Fruit fly (Drosophila melanogaster): Measurements from ENCODE around the gene CG32647.

CG32647 gene

DNA sequence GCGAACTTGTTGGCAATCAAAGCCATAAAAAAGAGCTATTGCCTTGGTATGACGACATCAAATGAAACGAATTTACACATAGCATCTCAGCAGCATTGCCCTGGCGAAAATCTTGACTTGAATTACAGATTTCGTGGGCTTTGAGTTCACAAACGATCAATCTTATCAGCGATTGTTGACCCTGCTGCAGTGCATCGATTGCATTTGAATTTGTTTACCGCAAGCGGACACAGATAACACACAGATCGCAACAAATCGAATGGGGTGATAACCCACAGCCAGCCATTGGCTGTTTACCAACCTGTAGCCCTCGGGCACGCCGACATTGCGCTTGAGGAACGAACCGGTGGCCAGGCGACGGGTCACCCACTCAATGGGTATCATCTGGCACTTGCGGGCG lies 25.6 kb downstream of the CG32647 start:
- TF ChIP-seq usp (GFP tag; optimal IDR thresholded peaks at IDR 0.05) = no peak
- no peak for TF ChIP-seq CG32264 (GFP tag; optimal IDR thresholded peaks at IDR 0.05)
- no peak for TF ChIP-seq rgr (GFP tag; optimal IDR thresholded peaks at IDR 0.05)
- TF ChIP-seq brk (GFP tag; optimal IDR thresholded peaks at IDR 0.05) = no peak
- no peak for TF ChIP-seq dsf (GFP tag; optimal IDR thresholded peaks at IDR 0.05; ENCODE audit: borderline replicate concordance)

DNA sequence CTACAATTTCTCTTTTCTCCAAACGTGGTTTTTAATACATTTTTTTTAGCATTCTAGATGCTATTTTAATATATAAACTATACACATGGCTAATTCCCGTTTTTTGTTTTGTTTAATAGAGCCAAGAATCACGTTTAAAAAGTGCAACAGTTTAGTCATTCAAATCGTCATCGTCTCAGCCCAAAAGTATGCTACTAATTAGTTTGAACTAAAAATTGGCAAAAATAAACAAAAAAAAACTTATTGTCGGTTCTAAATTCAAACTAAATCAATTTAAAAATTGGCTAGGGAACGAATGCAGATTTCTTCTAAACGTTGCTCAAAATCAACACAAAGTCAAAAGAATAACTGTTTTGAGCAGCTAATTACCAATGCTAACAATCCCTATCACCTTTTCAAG lies 27.7 kb downstream of the CG32647 start:
- TF ChIP-seq Jra (GFP tag; optimal IDR thresholded peaks at IDR 0.05) (no peak), pan (optimal IDR thresholded peaks at IDR 0.05) (no peak), tai (GFP tag; optimal IDR thresholded peaks at IDR 0.05) (no peak), brk (GFP tag; optimal IDR thresholded peaks at IDR 0.05) (peak; percentile 8)

DNA sequence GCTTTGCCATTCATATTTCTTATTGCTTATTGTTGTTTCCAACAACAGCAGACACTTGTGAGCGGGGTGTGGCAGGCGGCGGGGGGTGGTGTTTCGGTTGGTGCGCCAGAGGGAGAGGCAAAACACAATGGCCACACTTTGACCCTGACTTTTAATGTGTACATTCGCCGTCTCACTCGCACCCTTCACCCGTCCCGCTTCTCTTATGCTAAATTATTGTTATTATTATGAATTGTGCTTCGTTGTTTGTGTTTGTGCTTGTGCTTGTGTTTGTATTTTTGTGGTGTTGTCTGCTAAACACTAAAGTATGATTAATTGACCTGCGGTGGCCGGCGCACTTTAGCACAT lies 28.4 kb downstream of the CG32647 start:
- TF ChIP-seq Hnf4 (GFP tag; optimal IDR thresholded peaks at IDR 0.05) = peak; percentile 5
- TF ChIP-seq fru (GFP tag; optimal IDR thresholded peaks at IDR 0.05) = no peak
- TF ChIP-seq psq (GFP tag; optimal IDR thresholded peaks at IDR 0.05) = peak; percentile 82
- TF ChIP-seq usp (GFP tag; optimal IDR thresholded peaks at IDR 0.05) = no peak
- TF ChIP-seq br (GFP tag; optimal IDR thresholded peaks at IDR 0.05) = no peak
- no peak for TF ChIP-seq HLH106 (tag; optimal IDR thresholded peaks at IDR 0.05)
- TF ChIP-seq N (GFP tag; optimal IDR thresholded peaks at IDR 0.05) = no peak
- no peak for TF ChIP-seq tai (GFP tag; optimal IDR thresholded peaks at IDR 0.05)
- no peak for TF ChIP-seq ey (GFP tag; optimal IDR thresholded peaks at IDR 0.05)
- TF ChIP-seq OdsH (GFP tag; optimal IDR thresholded peaks at IDR 0.05) = no peak
- TF ChIP-seq sage (GFP tag; optimal IDR thresholded peaks at IDR 0.05) = no peak
- TF ChIP-seq Sp1 (GFP tag; optimal IDR thresholded peaks at IDR 0.05) = no peak
- TF ChIP-seq Myc (optimal IDR thresholded peaks at IDR 0.05) = no peak
- TF ChIP-seq Dif (GFP tag; optimal IDR thresholded peaks at IDR 0.05; ENCODE audit: partially characterized antibody) = peak; percentile 21
- TF ChIP-seq GATAd (GFP tag; optimal IDR thresholded peaks at IDR 0.05) = no peak
- TF ChIP-seq Rel (GFP tag; optimal IDR thresholded peaks at IDR 0.05) = no peak
- peak; percentile 19 for TF ChIP-seq Rel (tag; optimal IDR thresholded peaks at IDR 0.05)
- no peak for TF ChIP-seq CrebA (GFP tag; optimal IDR thresholded peaks at IDR 0.05; ENCODE audit: borderline replicate concordance)
- no peak for TF ChIP-seq Hr83 (GFP tag; optimal IDR thresholded peaks at IDR 0.05; ENCODE audit: poor library complexity, severe bottlenecking)

DNA sequence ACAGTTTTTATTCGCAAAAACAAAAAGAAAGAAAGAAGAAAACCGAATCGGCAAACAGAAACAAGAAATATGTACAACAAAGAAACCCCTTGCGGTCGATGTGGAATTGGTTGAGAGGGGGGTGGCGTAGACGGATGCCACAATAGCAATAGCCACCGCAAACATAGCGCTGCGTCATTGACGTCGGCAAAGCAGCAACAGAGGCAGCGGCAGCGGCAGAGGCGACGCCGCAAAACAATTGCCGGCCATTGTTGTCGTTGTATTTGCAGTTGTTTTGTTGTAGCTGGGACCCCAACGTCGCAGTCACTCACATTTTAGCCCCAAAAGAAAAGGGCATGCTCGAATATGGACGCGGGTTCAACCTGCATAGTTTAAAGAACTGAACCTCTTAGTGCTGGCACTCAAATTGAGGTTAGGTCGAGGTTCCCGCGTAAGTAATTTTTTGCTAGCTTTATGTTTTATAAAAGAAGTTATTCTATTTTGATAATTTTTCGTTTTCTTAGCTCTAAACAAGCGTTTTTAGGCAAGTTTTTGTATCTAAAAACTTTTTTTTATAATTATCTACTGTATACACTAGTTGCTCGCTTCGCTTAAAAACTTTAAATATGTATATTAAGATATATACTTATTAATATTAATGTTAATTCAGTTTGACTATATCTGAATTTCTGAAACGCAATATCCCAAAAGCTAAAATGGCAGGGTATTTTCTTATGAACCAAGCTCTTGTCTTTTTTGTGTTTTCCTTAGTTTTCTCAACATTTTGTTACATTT lies 29.0 kb downstream of the CG32647 start:
- TF ChIP-seq OdsH (GFP tag; optimal IDR thresholded peaks at IDR 0.05) (peak; percentile 80), pan (optimal IDR thresholded peaks at IDR 0.05) (peak; percentile 43), foxo (GFP tag; optimal IDR thresholded peaks at IDR 0.05) (peak in 1 of 2 experiments; percentile 85), Vsx2 (GFP tag; optimal IDR thresholded peaks at IDR 0.05; ENCODE audit: partially characterized antibody) (no peak), lola (GFP tag; optimal IDR thresholded peaks at IDR 0.05) (no peak), ey (GFP tag; optimal IDR thresholded peaks at IDR 0.05) (peak; percentile 69), HLH106 (tag; optimal IDR thresholded peaks at IDR 0.05) (peak; percentile 80), usp (GFP tag; optimal IDR thresholded peaks at IDR 0.05) (no peak), sv (GFP tag; optimal IDR thresholded peaks at IDR 0.05) (peak; percentile 65), fru (GFP tag; optimal IDR thresholded peaks at IDR 0.05) (peak; percentile 70), CrebA (GFP tag; optimal IDR thresholded peaks at IDR 0.05; ENCODE audit: borderline replicate concordance) (peak; percentile 2), dl (GFP tag; optimal IDR thresholded peaks at IDR 0.05; ENCODE audit: insufficient read depth in 1 of 2, partially characterized antibody in 2 of 2) (peak; percentile 6 to 31), Dif (GFP tag; optimal IDR thresholded peaks at IDR 0.05; ENCODE audit: partially characterized antibody) (peak; percentile 9), Hr83 (GFP tag; optimal IDR thresholded peaks at IDR 0.05; ENCODE audit: poor library complexity, severe bottlenecking) (peak; percentile 33), dmrt93B (GFP tag; optimal IDR thresholded peaks at IDR 0.05) (peak; percentile 85), Dfd (GFP tag; optimal IDR thresholded peaks at IDR 0.05) (no peak), rgr (GFP tag; optimal IDR thresholded peaks at IDR 0.05) (peak; percentile 79), jim (GFP tag; optimal IDR thresholded peaks at IDR 0.05) (peak; percentile 60), Sp1 (GFP tag; optimal IDR thresholded peaks at IDR 0.05) (peak; percentile 74), h (GFP tag; optimal IDR thresholded peaks at IDR 0.05) (peak; percentile 28)
